Worm (Caenorhabditis elegans): ENCODE data around the gene srh-277.
A peak's percentile ranks its signal among the peaks of the same experiment; 100 is the strongest.

The srh-277 gene

DNA sequence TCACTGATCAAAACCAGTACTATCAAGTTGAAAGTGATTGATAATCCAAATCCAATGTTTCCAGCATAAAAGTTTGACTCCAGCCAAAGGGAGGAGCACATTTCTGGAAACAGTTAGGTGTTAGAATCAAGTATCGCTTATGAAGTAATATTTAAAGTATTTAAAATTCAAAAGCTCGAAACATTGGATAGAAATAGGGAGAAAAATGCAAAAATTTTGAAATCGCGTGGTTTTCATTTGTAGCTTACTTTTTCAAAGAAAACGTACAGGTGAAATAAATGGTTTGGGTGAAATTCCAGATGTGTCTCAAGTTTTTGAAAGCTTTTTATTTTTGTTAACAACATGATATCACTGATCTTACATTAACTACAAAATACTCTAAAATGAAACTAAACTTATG, 14.0 kb upstream of the srh-277 start, which contains the start of gene str-111:
Gene str-111, minus strand, starts transcription at position 101 of the 400 bp plus-strand sequence.
- TF ChIP-seq vab-15 (tag; optimal IDR thresholded peaks at IDR 0.05) (no peak), hlh-4 (tag; optimal IDR thresholded peaks at IDR 0.05) (peak; percentile 65), nhr-47 (tag; optimal IDR thresholded peaks at IDR 0.05) (no peak), efl-1 (optimal IDR thresholded peaks at IDR 0.05) (no peak), efl-1 (GFP tag; optimal IDR thresholded peaks at IDR 0.05 in 1 of 2) (no peak)

DNA sequence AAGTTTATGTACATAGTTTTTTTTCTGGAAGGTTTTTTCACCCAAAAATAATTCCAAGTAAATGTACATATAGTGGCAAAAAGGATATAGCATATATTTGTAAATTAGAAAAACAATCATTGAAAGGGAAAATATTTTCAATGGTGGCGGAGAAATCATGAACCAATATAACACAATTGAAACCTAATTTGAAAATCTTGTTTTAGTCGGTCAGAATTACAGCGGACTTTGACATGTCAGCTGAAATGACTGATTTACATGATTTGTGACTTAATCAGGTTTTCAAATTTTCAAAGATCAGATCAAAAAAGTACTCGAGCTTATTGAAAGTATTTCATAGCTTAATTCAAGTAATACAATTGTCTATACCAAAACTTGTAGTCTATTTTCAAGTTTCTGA, 11.3 kb upstream of the srh-277 start, which contains the start of gene K05D4.9:
Gene K05D4.9, minus strand, starts transcription at position 101 of the 400 bp plus-strand sequence.
- TF ChIP-seq fkh-8 (tag; optimal IDR thresholded peaks at IDR 0.05) (peak; percentile 18), hlh-17 (GFP tag; optimal IDR thresholded peaks at IDR 0.05; ENCODE audit: borderline replicate concordance) (no peak)

DNA sequence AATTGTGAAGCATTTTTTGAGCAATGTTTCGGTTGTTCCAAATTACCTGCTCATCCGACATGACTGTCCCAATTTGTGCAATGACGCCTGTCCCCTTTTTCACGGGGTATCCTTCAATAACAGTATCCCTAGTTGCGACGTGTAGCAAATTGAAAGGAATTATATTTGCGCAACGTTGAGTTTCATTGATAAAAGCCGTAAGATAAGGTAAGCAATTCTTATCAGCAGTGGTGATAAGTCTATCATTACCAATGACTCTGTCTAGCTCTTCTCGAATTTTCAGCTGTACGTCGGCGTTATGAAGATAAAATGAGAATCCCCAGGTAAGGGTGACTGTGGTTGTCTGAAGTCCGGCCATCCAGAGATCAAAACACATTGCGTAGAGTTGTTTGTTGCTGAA, 8.9 kb upstream of the srh-277 start:
- TF ChIP-seq elt-2 (tag; optimal IDR thresholded peaks at IDR 0.05) (peak; percentile 57), nhr-85 (tag) (peak; percentile 14), pqm-1 (tag; optimal IDR thresholded peaks at IDR 0.05) (peak; percentile 16), unc-30 (tag; optimal IDR thresholded peaks at IDR 0.05) (no peak)

DNA sequence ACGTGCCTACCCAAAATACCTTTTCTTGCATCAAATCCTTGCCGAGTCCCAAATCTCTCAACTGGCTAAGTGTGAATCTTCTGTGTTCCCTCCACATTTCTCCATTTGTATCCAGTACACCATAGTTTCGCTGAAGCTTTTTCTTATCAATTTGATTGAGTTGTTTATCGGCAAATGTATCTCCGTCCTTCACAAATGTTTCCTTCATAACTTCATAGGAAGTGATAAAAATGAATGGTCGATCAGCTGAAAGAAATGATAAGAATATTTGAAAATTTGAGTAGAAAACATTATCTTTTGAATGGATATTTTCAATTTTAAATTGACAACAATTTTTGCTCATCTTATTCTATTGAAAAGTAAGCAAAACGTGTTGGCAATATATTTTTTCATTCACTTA, 7.8 kb upstream of the srh-277 start:
- TF ChIP-seq Y116A8C.19 (tag; optimal IDR thresholded peaks at IDR 0.05; ENCODE audit: borderline replicate concordance): no peak
- no peak for TF ChIP-seq zag-1 (tag; optimal IDR thresholded peaks at IDR 0.05)
- peak; percentile 74 for TF ChIP-seq pqm-1 (tag; optimal IDR thresholded peaks at IDR 0.05)
- no peak for TF ChIP-seq mab-9 (GFP tag; IDR thresholded peaks at IDR 0.05)
- no peak for TF ChIP-seq unc-98 (GFP tag; IDR thresholded peaks at IDR 0.05)
- TF ChIP-seq elt-2 (tag; optimal IDR thresholded peaks at IDR 0.05): peak; percentile 79

DNA sequence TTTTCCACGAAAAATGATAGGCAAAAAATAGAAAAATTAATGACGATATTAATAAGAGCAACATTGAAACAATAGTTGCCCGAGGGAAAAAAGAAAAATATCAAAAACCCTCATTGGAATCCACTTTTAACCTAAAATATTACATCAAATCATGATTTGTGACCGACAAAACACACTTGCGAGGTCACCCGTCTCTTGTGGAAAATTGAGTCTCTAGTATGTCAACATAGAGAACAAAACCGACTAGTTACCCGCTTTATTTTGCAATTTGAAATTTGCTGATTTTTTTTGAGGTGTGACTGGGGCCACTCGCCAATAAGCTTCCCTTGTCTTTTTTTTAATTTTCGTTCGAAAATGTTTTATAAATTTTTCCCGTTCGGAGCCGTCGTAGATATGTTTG, 7.3 kb upstream of the srh-277 start, which contains the start of gene cyp-33D1:
Gene cyp-33D1, minus strand, starts transcription at position 101 of the 400 bp plus-strand sequence.
- TF ChIP-seq nhr-11 (tag; optimal IDR thresholded peaks at IDR 0.05): no peak
- TF ChIP-seq ceh-82 (tag; optimal IDR thresholded peaks at IDR 0.05): no peak
- no peak for TF ChIP-seq isw-1 (GFP tag; IDR thresholded peaks at IDR 0.05)
- no peak for TF ChIP-seq sptf-1 (tag; optimal IDR thresholded peaks at IDR 0.05)
- no peak for TF ChIP-seq zip-4 (GFP tag; optimal IDR thresholded peaks at IDR 0.05)
- TF ChIP-seq lir-3 (tag; optimal IDR thresholded peaks at IDR 0.05; ENCODE audit: poor library complexity): no peak
- TF ChIP-seq Y116A8C.19 (tag; optimal IDR thresholded peaks at IDR 0.05; ENCODE audit: borderline replicate concordance): no peak
- TF ChIP-seq dpl-1 (GFP tag; optimal IDR thresholded peaks at IDR 0.05): no peak
- TF ChIP-seq zag-1 (tag; optimal IDR thresholded peaks at IDR 0.05): no peak
- TF ChIP-seq nhr-76 (tag; optimal IDR thresholded peaks at IDR 0.05): no peak
- no peak for TF ChIP-seq nhr-237 (tag; optimal IDR thresholded peaks at IDR 0.05)
- no peak for TF ChIP-seq dsc-1 (tag; optimal IDR thresholded peaks at IDR 0.05)
- TF ChIP-seq swsn-7 (tag; optimal IDR thresholded peaks at IDR 0.05): no peak
- TF ChIP-seq pqm-1 (tag; optimal IDR thresholded peaks at IDR 0.05): no peak
- TF ChIP-seq ceh-90 (tag; optimal IDR thresholded peaks at IDR 0.05): no peak
- no peak for TF ChIP-seq irx-1 (tag; optimal IDR thresholded peaks at IDR 0.05)
- TF ChIP-seq tbx-2 (tag; optimal IDR thresholded peaks at IDR 0.05): no peak
- TF ChIP-seq nhr-85 (tag): no peak
- TF ChIP-seq sup-37 (GFP tag; optimal IDR thresholded peaks at IDR 0.05): no peak
- TF ChIP-seq C34B4.2 (tag; optimal IDR thresholded peaks at IDR 0.05): no peak

DNA sequence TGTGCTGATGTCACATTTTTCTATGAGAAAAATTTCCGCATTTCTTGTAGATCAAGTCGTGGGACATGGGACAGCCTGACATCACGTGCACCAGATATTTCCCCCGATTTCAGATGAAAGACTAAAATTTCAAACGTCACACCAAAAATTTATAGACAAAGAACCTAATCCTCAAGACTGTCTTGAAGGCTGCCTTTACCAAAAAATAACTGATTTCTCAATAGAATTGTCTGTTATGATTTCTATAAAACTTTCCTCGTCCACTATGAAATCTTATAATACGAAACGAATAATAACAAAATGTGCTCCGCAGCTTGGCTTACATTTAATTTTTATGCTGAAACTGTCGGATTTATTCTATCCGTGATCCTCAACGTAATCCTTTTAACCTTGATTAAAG, 2.7 kb upstream of the srh-277 start, which contains the start of gene str-106:
Gene str-106, plus strand, starts transcription at position 301 of the 400 bp plus-strand sequence.
- TF ChIP-seq fkh-8 (tag; optimal IDR thresholded peaks at IDR 0.05): no peak
- no peak for TF ChIP-seq zag-1 (tag; optimal IDR thresholded peaks at IDR 0.05)
- TF ChIP-seq hlh-17 (GFP tag; optimal IDR thresholded peaks at IDR 0.05; ENCODE audit: borderline replicate concordance): no peak
- no peak for TF ChIP-seq aha-1 (tag; optimal IDR thresholded peaks at IDR 0.05)
- TF ChIP-seq tbx-2 (tag; optimal IDR thresholded peaks at IDR 0.05): no peak
- no peak for TF ChIP-seq nhr-90 (tag; optimal IDR thresholded peaks at IDR 0.05; ENCODE audit: poor library complexity)

Data from whole organism, L1 larva.